Fruit fly (Drosophila melanogaster) S2 (cell line): ENCODE data around the gene tal-1A.

Experiments used
- CG8478 ChIP-seq: fragments of >200 bp; optimal IDR thresholded peaks from 2 replicates; lab custom pipeline; 2018
- CTCF ChIP-seq, 2 experiments: fragments of >200 bp; optimal IDR thresholded peaks; 2 replicates each; lab custom pipeline; 2018

DNA sequence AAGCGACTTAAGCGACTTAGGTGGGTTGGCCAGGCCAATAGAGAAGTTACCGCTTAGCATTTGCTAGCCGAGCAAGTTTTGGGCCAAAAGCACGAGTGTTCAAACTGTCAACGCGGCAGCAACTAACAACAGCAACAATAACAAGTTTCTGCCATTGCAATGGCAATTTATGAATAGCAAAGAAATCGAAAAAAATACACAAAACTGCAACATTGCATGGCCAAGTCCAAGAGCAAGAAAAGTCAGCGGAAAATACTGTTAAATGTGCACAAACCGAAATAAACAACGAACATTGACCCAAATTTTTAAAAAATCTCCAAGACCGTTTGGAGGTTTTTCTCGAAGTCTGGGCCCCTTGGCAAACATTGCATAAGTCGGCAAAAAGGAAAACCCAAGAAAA lies 2.6 kb upstream of the tal-1A start:
- TF ChIP-seq CG8478 (lab: Kevin White, UChicago) = no peak
- no peak for TF ChIP-seq CTCF (optimal IDR thresholded peaks at IDR 0.05; lab: Kevin White, UChicago)
